Worm (Caenorhabditis elegans) whole organism, late embryonic: Measurements from ENCODE around the gene F26D2.16.

ENCODE experiments used
- ahr-1 ChIP-seq: sonication (generic microtip); optimal IDR thresholded peaks from 2 replicates; lab custom pipeline; 2016; ENCODE audit warnings: missing genetic modification characterization, missing compliant biosample characterization
- che-1 ChIP-seq: sonication (generic microtip); optimal IDR thresholded peaks from 2 replicates; lab custom pipeline; 2016; ENCODE audit warnings: mild to moderate bottlenecking, missing genetic modification characterization, missing compliant biosample characterization
- lin-11 ChIP-seq: fragments of 200-800 bp; sonication (Bioruptor generic); optimal IDR thresholded peaks from 2 replicates; lab custom pipeline; 2018; ENCODE audit warnings: mild to moderate bottlenecking, missing genetic modification characterization, missing compliant biosample characterization
- nfya-1 ChIP-seq: sonication (generic microtip); optimal IDR thresholded peaks from 2 replicates; lab custom pipeline; 2017; ENCODE audit warnings: missing genetic modification characterization, mild to moderate bottlenecking, missing compliant biosample characterization, antibody characterized with exemption, moderate library complexity
- nhr-11 ChIP-seq: fragments of 150-350 bp; optimal IDR thresholded peaks from 2 replicates; lab custom pipeline; 2014; ENCODE audit warnings: missing biosample characterization, missing genetic modification characterization
- pag-3 ChIP-seq: sonication (generic microtip); optimal IDR thresholded peaks from 2 replicates; lab custom pipeline; 2016; ENCODE audit warnings: missing compliant biosample characterization, missing genetic modification characterization, borderline replicate concordance
- pha-4 ChIP-seq: fragments of 150-350 bp; optimal IDR thresholded peaks from 2 replicates; lab custom pipeline; 2018; ENCODE audit warnings: missing biosample characterization, missing genetic modification reagents, missing genetic modification characterization
- sox-2 ChIP-seq: fragments of 200-800 bp; sonication (Bioruptor generic); IDR thresholded peaks from 2 replicates; pipeline ENCODE4 v1.3.6; 2022; ENCODE audit warnings: missing genetic modification reagents, missing genetic modification characterization, missing compliant biosample characterization

DNA sequence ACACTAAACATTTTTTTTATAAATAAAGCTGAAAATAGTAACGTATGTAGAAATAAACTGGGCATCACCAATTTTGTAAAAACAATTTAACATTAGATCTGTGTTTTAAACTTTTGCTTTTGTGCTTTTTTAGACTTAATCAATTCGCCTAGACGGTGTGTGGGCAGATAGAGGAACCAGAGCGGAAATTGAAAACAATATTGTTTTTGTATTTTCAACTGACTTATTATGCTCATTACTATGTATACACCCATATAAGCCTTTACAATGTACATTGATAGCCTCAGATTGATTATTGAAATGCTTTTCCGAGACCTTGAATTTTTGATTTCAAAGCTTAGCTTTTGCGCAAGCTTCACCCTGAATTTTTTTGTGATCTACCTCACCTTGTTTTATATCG lies 10.3 kb upstream of the F26D2.16 start, which contains the start of gene str-73:
- TF ChIP-seq nhr-11 (no peak), nfya-1 (tag; lab: Kevin White, UChicago) (no peak), pha-4 (tag; lab: Kevin White, UChicago) (no peak), sox-2 (no peak), lin-11 (tag; lab: Kevin White, UChicago) (no peak), ahr-1 (tag; lab: Kevin White, UChicago) (no peak), pag-3 (tag; lab: Kevin White, UChicago) (no peak), che-1 (tag; lab: Kevin White, UChicago) (no peak)
